Worm (Caenorhabditis elegans) whole organism, late embryonic: ENCODE results near the gene srx-50.

ENCODE experiments used
- F13H6.1 ChIP-seq: sonication (generic microtip); optimal IDR thresholded peaks from 2 replicates; lab custom pipeline; 2016; ENCODE audit warnings: missing genetic modification characterization, missing compliant biosample characterization
- ceh-24 ChIP-seq: sonication (generic microtip); optimal IDR thresholded peaks from 2 replicates; lab custom pipeline; 2016; ENCODE audit warnings: mild to moderate bottlenecking, missing genetic modification characterization, missing compliant biosample characterization
- ceh-45 ChIP-seq: fragments of 200-800 bp; sonication (Bioruptor generic); IDR thresholded peaks from 2 replicates; pipeline ENCODE4 v1.3.6; 2022; ENCODE audit warnings: missing genetic modification reagents, missing genetic modification characterization, missing compliant biosample characterization
- ceh-9 ChIP-seq: sonication (generic microtip); optimal IDR thresholded peaks from 2 replicates; lab custom pipeline; 2016; ENCODE audit warnings: mild to moderate bottlenecking, missing genetic modification characterization, inconsistent platforms, missing compliant biosample characterization
- elt-2 ChIP-seq: sonication (generic microtip); optimal IDR thresholded peaks from 2 replicates; lab custom pipeline; 2016; ENCODE audit warnings: missing genetic modification reagents, missing genetic modification characterization, missing compliant biosample characterization
- fkh-10 ChIP-seq: fragments of 150-350 bp; optimal IDR thresholded peaks from 2 replicates; lab custom pipeline; 2014; ENCODE audit warnings: missing biosample characterization, missing genetic modification reagents, missing genetic modification characterization
- fkh-6 ChIP-seq: sonication (generic microtip); optimal IDR thresholded peaks from 2 replicates; lab custom pipeline; 2016; ENCODE audit warnings: missing genetic modification characterization, missing compliant biosample characterization
- hlh-6 ChIP-seq: sonication (generic microtip); optimal IDR thresholded peaks from 2 replicates; lab custom pipeline; 2016; ENCODE audit warnings: missing genotype, missing genetic modification characterization, missing compliant biosample characterization
- nfya-1 ChIP-seq: sonication (generic microtip); optimal IDR thresholded peaks from 2 replicates; lab custom pipeline; 2017; ENCODE audit warnings: missing genetic modification characterization, mild to moderate bottlenecking, missing compliant biosample characterization, antibody characterized with exemption, moderate library complexity
- odd-2 ChIP-seq: sonication (generic microtip); optimal IDR thresholded peaks from 2 replicates; lab custom pipeline; 2017; ENCODE audit warnings: antibody characterized with exemption, mild to moderate bottlenecking, missing genetic modification characterization, missing compliant biosample characterization
- pha-4 ChIP-seq: fragments of 150-350 bp; optimal IDR thresholded peaks from 2 replicates; lab custom pipeline; 2018; ENCODE audit warnings: missing biosample characterization, missing genetic modification reagents, missing genetic modification characterization
- ttx-3 ChIP-seq: sonication (generic microtip); optimal IDR thresholded peaks from 2 replicates; lab custom pipeline; 2016; ENCODE audit warnings: missing genetic modification reagents, missing genetic modification characterization, missing compliant biosample characterization
- unc-86 ChIP-seq: sonication (generic microtip); optimal IDR thresholded peaks from 2 replicates; lab custom pipeline; 2016; ENCODE audit warnings: missing genetic modification characterization, missing compliant biosample characterization
- zip-5 ChIP-seq: sonication (generic microtip); optimal IDR thresholded peaks from 2 replicates; lab custom pipeline; 2016; ENCODE audit warnings: missing genetic modification characterization, missing compliant biosample characterization

DNA sequence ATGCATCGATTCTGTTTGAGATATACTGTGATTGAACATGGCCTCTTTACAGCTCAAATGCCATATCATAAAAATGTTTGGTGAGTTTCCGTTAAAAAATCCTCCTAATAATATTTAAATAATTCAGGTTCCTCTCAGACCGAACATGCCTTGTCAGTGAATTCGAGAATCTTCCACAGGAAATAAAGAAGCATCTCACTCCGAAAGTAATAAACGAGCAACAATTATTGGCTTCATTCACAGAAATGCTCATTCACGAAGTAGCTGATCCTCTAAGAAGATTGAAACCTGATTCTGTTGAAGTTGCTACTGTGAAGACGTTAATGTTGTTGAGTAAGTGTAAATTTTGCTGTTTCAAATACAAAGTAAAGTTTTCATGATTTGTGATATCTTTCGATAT is 5.6 kb upstream of the srx-50 start:
- TF ChIP-seq ceh-45 (GFP tag; lab: Robert Waterston, UW) = no peak
- TF ChIP-seq odd-2 (tag; lab: Kevin White, UChicago) = no peak
- TF ChIP-seq elt-2 (tag; lab: Kevin White, UChicago) = no peak
- no peak for TF ChIP-seq nfya-1 (tag; lab: Kevin White, UChicago)
- TF ChIP-seq fkh-6 (tag; lab: Kevin White, UChicago) = no peak
- TF ChIP-seq hlh-6 = no peak
- no peak for TF ChIP-seq ceh-24 (tag; lab: Kevin White, UChicago)
- no peak for TF ChIP-seq pha-4 (tag; lab: Kevin White, UChicago)
- no peak for TF ChIP-seq ceh-9 (tag; lab: Kevin White, UChicago)
- no peak for TF ChIP-seq fkh-10 (GFP tag; lab: Kevin White, UChicago)
- TF ChIP-seq ttx-3 (tag; lab: Kevin White, UChicago) = no peak
- TF ChIP-seq unc-86 = no peak
- no peak for TF ChIP-seq F13H6.1 (tag; lab: Kevin White, UChicago)
- TF ChIP-seq zip-5 (tag; lab: Kevin White, UChicago) = no peak
